Worm (Caenorhabditis elegans) whole organism, midembryonic: ENCODE measurements around the gene B0563.18.

Experiments
- flt-1 ChIP-seq: fragments of 200-800 bp; sonication (Bioruptor generic); IDR thresholded peaks from 2 replicates; pipeline ENCODE4 v1.3.6; 2022; ENCODE audit warnings: missing genetic modification characterization, missing compliant biosample characterization
- med-1 ChIP-seq: sonication (generic microtip); optimal IDR thresholded peaks from 2 replicates; lab custom pipeline; 2017; ENCODE audit warnings: missing genetic modification characterization, mild to moderate bottlenecking, missing compliant biosample characterization, antibody characterized with exemption, missing genetic modification reagents; ENCODE audit not compliant: insufficient read depth
- ref-1 ChIP-seq: fragments of 200-800 bp; sonication (Bioruptor generic); conservative IDR thresholded peaks from 2 replicates; pipeline ENCODE4 v1.3.6; 2022; ENCODE audit warnings: missing genetic modification reagents, missing genetic modification characterization, missing compliant biosample characterization

- TF ChIP-seq flt-1 (GFP tag; lab: Robert Waterston, UW) = no peak
- TF ChIP-seq med-1 = no peak
- no peak for TF ChIP-seq ref-1
Observed at ce11 chrX:9213873-9214341, 41.5 kb downstream of the B0563.18 start, which contains the start of gene C35B8.3.
